Worm (Caenorhabditis elegans): Measurements from ENCODE around the gene C53A5.13.

ce11 chrV:14599972-14600371 lies 53.3 kb downstream of the C53A5.13 start, which contains the start of gene glb-22:
- no peak for TF ChIP-seq php-3 (GFP tag; IDR thresholded peaks at IDR 0.05)
- TF ChIP-seq F10B5.3 (tag; optimal IDR thresholded peaks at IDR 0.05): no peak
- no peak for TF ChIP-seq nhr-237 (tag; optimal IDR thresholded peaks at IDR 0.05)
- TF ChIP-seq F44E2.7 (GFP tag; IDR thresholded peaks at IDR 0.05): no peak
- no peak for TF ChIP-seq vab-7 (GFP tag; IDR thresholded peaks at IDR 0.05)
- no peak for TF ChIP-seq daf-16 (GFP tag; optimal IDR thresholded peaks at IDR 0.05)
- no peak for TF ChIP-seq daf-16 (tag; optimal IDR thresholded peaks at IDR 0.05)
- no peak for TF ChIP-seq aha-1 (tag)
- TF ChIP-seq pha-4 (GFP tag; IDR thresholded peaks at IDR 0.05): no peak
- TF ChIP-seq pha-4 (tag; optimal IDR thresholded peaks at IDR 0.05): no peak
- no peak for TF ChIP-seq fos-1 (tag; optimal IDR thresholded peaks at IDR 0.05)

Measured in whole organism, L4 larva.